Worm (Caenorhabditis elegans) whole organism, L1 larva: ENCODE data around the gene srd-45.

ENCODE experiments used
- ama-1 ChIP-seq: fragments of 150-350 bp; optimal IDR thresholded peaks from 2 replicates; lab custom pipeline; 2014
- elt-3 ChIP-seq, 6 experiments: fragments of 150-350 bp in 1 of 6; sonication (generic microtip); optimal IDR thresholded peaks; 2 replicates each; lab custom pipeline; 2017 to 2018; ENCODE audit warnings: missing biosample characterization in 6 of 6, missing genetic modification characterization in 6 of 6, inconsistent platforms in 1 of 6
- irx-1 ChIP-seq: sonication (generic microtip); optimal IDR thresholded peaks from 2 replicates; lab custom pipeline; 2016; ENCODE audit warnings: missing genetic modification characterization, missing compliant biosample characterization
- jun-1 ChIP-seq: fragments of 150-350 bp; optimal IDR thresholded peaks from 2 replicates; lab custom pipeline; 2014; ENCODE audit warnings: missing biosample characterization, missing genetic modification reagents, missing genetic modification characterization
- lin-14 ChIP-seq: fragments of 200-800 bp; sonication (Bioruptor generic); optimal IDR thresholded peaks from 2 replicates; lab custom pipeline; 2018; ENCODE audit warnings: mild to moderate bottlenecking, missing genetic modification characterization, moderate library complexity, missing compliant biosample characterization
- lir-3 ChIP-seq: sonication (generic microtip); optimal IDR thresholded peaks from 2 replicates; lab custom pipeline; 2016; ENCODE audit warnings: mild to moderate bottlenecking, missing genetic modification characterization, moderate library complexity, missing compliant biosample characterization; ENCODE audit not compliant: poor library complexity
- nhr-28 ChIP-seq: fragments of 150-350 bp; optimal IDR thresholded peaks from 2 replicates; lab custom pipeline; 2014; ENCODE audit warnings: missing biosample characterization, missing genetic modification characterization
- nhr-71 ChIP-seq: sonication (generic microtip); optimal IDR thresholded peaks from 2 replicates; lab custom pipeline; 2016; ENCODE audit warnings: mild to moderate bottlenecking, missing genetic modification characterization, moderate library complexity, missing compliant biosample characterization
- pqm-1 ChIP-seq: sonication (generic microtip); optimal IDR thresholded peaks from 3 replicates; lab custom pipeline; 2017; ENCODE audit warnings: missing biosample characterization, missing genetic modification characterization
- ztf-4 ChIP-seq: fragments of 150-350 bp; optimal IDR thresholded peaks from 2 replicates; lab custom pipeline; 2014; ENCODE audit warnings: missing biosample characterization, missing genetic modification characterization

DNA sequence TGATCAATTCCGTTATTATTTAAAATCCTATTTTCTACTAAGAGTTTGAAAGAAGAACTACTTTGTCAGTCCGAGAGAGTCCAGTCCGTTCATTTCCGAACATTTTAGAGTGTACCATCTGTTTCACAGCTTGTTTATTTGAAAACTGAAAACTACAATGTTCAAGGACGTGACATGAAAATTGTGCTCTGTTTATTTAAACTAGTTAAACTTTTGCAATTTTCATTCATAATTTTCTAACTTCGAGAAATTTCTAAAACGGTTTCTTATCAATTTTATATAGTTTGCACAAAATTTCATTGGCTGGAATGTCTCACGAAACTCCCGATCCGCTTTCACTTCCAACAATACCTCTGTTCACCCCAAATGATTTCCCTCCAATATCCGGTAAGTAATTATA lies 48.3 kb upstream of the srd-45 start, which contains the start of gene C04B4.1:
- TF ChIP-seq jun-1 (tag; lab: Kevin White, UChicago) (no peak), lin-14 (no peak), irx-1 (tag; lab: Kevin White, UChicago) (no peak), lir-3 (no peak), nhr-28 (tag; lab: Kevin White, UChicago) (no peak), ama-1 (lab: Kevin White, UChicago) (no peak), pqm-1 (tag; lab: Kevin White, UChicago) (no peak), nhr-71 (tag; lab: Kevin White, UChicago) (no peak), elt-3 (tag; optimal IDR thresholded peaks at IDR 0.05; lab: Kevin White, UChicago) (no peak), ztf-4 (tag; lab: Kevin White, UChicago) (no peak)
